Fruit fly (Drosophila melanogaster) whole organism, embryonic: ENCODE data around the gene gdl.
A peak's percentile ranks its signal among the peaks of the same experiment; 100 is the strongest.

Experiments used
- Ada2b ChIP-seq: fragments of 200-800 bp; sonication (Bioruptor generic); IDR thresholded peaks from 2 replicates; pipeline ENCODE4 v1.3.6; 2022; ENCODE audit warnings: missing biosample characterization, missing genetic modification characterization
- Asciz ChIP-seq: fragments of 200-800 bp; sonication (Bioruptor generic); optimal IDR thresholded peaks from 2 replicates; lab custom pipeline; 2017; ENCODE audit warnings: missing biosample characterization, mild to moderate bottlenecking, missing genetic modification characterization, missing genetic modification reagents
- Bgb ChIP-seq: fragments of 200-800 bp; sonication (Bioruptor generic); IDR thresholded peaks from 2 replicates; pipeline ENCODE4 v1.3.6; 2022; ENCODE audit warnings: missing biosample characterization, missing genetic modification characterization; ENCODE audit not compliant: partially characterized antibody
- CG10543 ChIP-seq: fragments of 200-800 bp; sonication (Bioruptor generic); optimal IDR thresholded peaks from 3 replicates; lab custom pipeline; 2017; ENCODE audit warnings: missing biosample characterization, mild to moderate bottlenecking, missing genetic modification characterization, moderate library complexity
- CG10979 ChIP-seq: fragments of 200-800 bp; sonication (Bioruptor generic); optimal IDR thresholded peaks from 2 replicates; lab custom pipeline; 2018; ENCODE audit warnings: missing biosample characterization, mild to moderate bottlenecking, missing genetic modification characterization, moderate library complexity
- CG11093 ChIP-seq: fragments of 200-800 bp; sonication (Bioruptor generic); IDR thresholded peaks from 3 replicates; pipeline ENCODE4 v1.3.6; 2022; ENCODE audit warnings: missing biosample characterization, missing genetic modification characterization
- CG1233 ChIP-seq: fragments of 200-800 bp; sonication (Bioruptor generic); optimal IDR thresholded peaks from 4 replicates; lab custom pipeline; 2018; ENCODE audit warnings: missing biosample characterization, mild to moderate bottlenecking, missing genetic modification characterization
- CG15073 ChIP-seq: fragments of 200-800 bp; sonication (Bioruptor generic); optimal IDR thresholded peaks from 2 replicates; lab custom pipeline; 2016; ENCODE audit warnings: missing biosample characterization, missing genetic modification characterization
- CG16813 ChIP-seq: fragments of 200-800 bp; sonication (Bioruptor generic); IDR thresholded peaks from 3 replicates; pipeline ENCODE4 v1.3.6; 2022; ENCODE audit warnings: missing biosample characterization, missing genetic modification characterization; ENCODE audit not compliant: partially characterized antibody
- CG17568 ChIP-seq: fragments of 200-800 bp; sonication (Bioruptor generic); optimal IDR thresholded peaks from 2 replicates; lab custom pipeline; 2018; ENCODE audit warnings: missing biosample characterization, mild to moderate bottlenecking, missing genetic modification characterization, moderate library complexity
- CG17829 ChIP-seq: fragments of 200-800 bp; optimal IDR thresholded peaks from 2 replicates; lab custom pipeline; 2019; ENCODE audit warnings: missing biosample characterization, mild to moderate bottlenecking, missing genetic modification characterization, moderate library complexity
- CG2116 ChIP-seq: fragments of 200-800 bp; sonication (Bioruptor generic); optimal IDR thresholded peaks from 3 replicates; lab custom pipeline; 2018; ENCODE audit warnings: missing biosample characterization, mild to moderate bottlenecking, missing genetic modification characterization
- CG2120 ChIP-seq: fragments of 200-800 bp; sonication (Bioruptor generic); optimal IDR thresholded peaks from 3 replicates; lab custom pipeline; 2016; ENCODE audit warnings: missing biosample characterization, missing genetic modification characterization
- CG2129 ChIP-seq: fragments of 200-800 bp; sonication (Bioruptor generic); IDR thresholded peaks from 2 replicates; pipeline ENCODE4 v1.3.6; 2022; ENCODE audit warnings: missing biosample characterization, missing genetic modification characterization; ENCODE audit not compliant: partially characterized antibody
- CG4282 ChIP-seq: fragments of 200-800 bp; sonication (Bioruptor generic); optimal IDR thresholded peaks from 2 replicates; lab custom pipeline; 2016; ENCODE audit warnings: missing biosample characterization, missing genetic modification characterization
- CG4424 ChIP-seq: fragments of 200-800 bp; sonication (Bioruptor generic); optimal IDR thresholded peaks from 3 replicates; lab custom pipeline; 2016; ENCODE audit warnings: missing biosample characterization, missing genetic modification characterization
- CG4707 ChIP-seq: fragments of 200-800 bp; sonication (Bioruptor generic); optimal IDR thresholded peaks from 2 replicates; lab custom pipeline; 2018; ENCODE audit warnings: missing biosample characterization, mild to moderate bottlenecking, missing genetic modification characterization, moderate library complexity
- CG6689 ChIP-seq: fragments of 200-800 bp; sonication (Bioruptor generic); IDR thresholded peaks from 2 replicates; pipeline ENCODE4 v1.3.6; 2022; ENCODE audit warnings: missing biosample characterization, missing genetic modification characterization
- CG7556 ChIP-seq: fragments of 200-800 bp; sonication (Bioruptor generic); optimal IDR thresholded peaks from 2 replicates; lab custom pipeline; 2017; ENCODE audit warnings: missing biosample characterization, mild to moderate bottlenecking, missing genetic modification characterization
- CG9437 ChIP-seq: fragments of 200-800 bp; sonication (Bioruptor generic); optimal IDR thresholded peaks from 2 replicates; lab custom pipeline; 2018; ENCODE audit warnings: missing biosample characterization, mild to moderate bottlenecking, missing genetic modification characterization
- CG9797 ChIP-seq: fragments of 200-800 bp; sonication (Bioruptor generic); optimal IDR thresholded peaks from 3 replicates; lab custom pipeline; 2018; ENCODE audit warnings: missing biosample characterization, mild to moderate bottlenecking, missing genetic modification characterization
- CG9876 ChIP-seq: fragments of 200-800 bp; sonication (Bioruptor generic); optimal IDR thresholded peaks from 2 replicates; lab custom pipeline; 2016; ENCODE audit warnings: missing biosample characterization, missing genetic modification characterization
- Dip3 ChIP-seq: fragments of 200-800 bp; sonication (Bioruptor generic); optimal IDR thresholded peaks from 3 replicates; lab custom pipeline; 2016; ENCODE audit warnings: missing biosample characterization, missing genetic modification characterization
- Fer1 ChIP-seq: fragments of 200-800 bp; sonication (Bioruptor generic); optimal IDR thresholded peaks from 2 replicates; lab custom pipeline; 2017; ENCODE audit warnings: missing biosample characterization, mild to moderate bottlenecking, missing genetic modification characterization
- Ptx1 ChIP-seq: fragments of 200-800 bp; sonication (Bioruptor generic); IDR thresholded peaks from 2 replicates; pipeline ENCODE4 v1.3.6; 2022; ENCODE audit warnings: missing biosample characterization, missing genetic modification characterization
- Ssrp ChIP-seq: fragments of 200-800 bp; sonication (Bioruptor generic); optimal IDR thresholded peaks from 2 replicates; lab custom pipeline; 2018; ENCODE audit warnings: missing biosample characterization, mild to moderate bottlenecking, missing genetic modification characterization, moderate library complexity
- Trl ChIP-seq, 3 experiments: fragments of >200 bp in 2 of 3; fragments of 200-800 bp in 1 of 3; sonication (Bioruptor generic) in 1 of 3; optimal IDR thresholded peaks; 2 replicates in 1 of 3; 3 replicates in 2 of 3; lab custom pipeline; 2016 to 2017; ENCODE audit warnings: missing biosample characterization in 1 of 3, missing genetic modification characterization in 1 of 3
- ab ChIP-seq: fragments of 200-800 bp; sonication (Bioruptor generic); optimal IDR thresholded peaks from 2 replicates; lab custom pipeline; 2016; ENCODE audit warnings: missing biosample characterization, missing genetic modification characterization
- ac ChIP-seq: fragments of 200-800 bp; sonication (Bioruptor generic); optimal IDR thresholded peaks from 3 replicates; lab custom pipeline; 2017; ENCODE audit warnings: missing biosample characterization, mild to moderate bottlenecking, missing genetic modification characterization
- bbx ChIP-seq: fragments of 200-800 bp; sonication (Bioruptor generic); IDR thresholded peaks from 2 replicates; pipeline ENCODE4 v1.3.6; 2022; ENCODE audit warnings: missing biosample characterization, missing genetic modification characterization; ENCODE audit not compliant: partially characterized antibody
- bowl ChIP-seq: fragments of 200-800 bp; sonication (Bioruptor generic); IDR thresholded peaks from 2 replicates; pipeline ENCODE4 v1.3.6; 2022; ENCODE audit warnings: missing biosample characterization, missing genetic modification characterization
- br ChIP-seq: fragments of >200 bp; optimal IDR thresholded peaks from 2 replicates; lab custom pipeline; 2017
- cas ChIP-seq: fragments of 200-800 bp; sonication (Bioruptor generic); IDR thresholded peaks from 2 replicates; pipeline ENCODE4 v1.3.6; 2022; ENCODE audit warnings: missing biosample characterization, missing genetic modification characterization
- cato ChIP-seq: fragments of 200-800 bp; sonication (Bioruptor generic); optimal IDR thresholded peaks from 2 replicates; lab custom pipeline; 2016; ENCODE audit warnings: missing biosample characterization, missing genetic modification characterization, borderline replicate concordance
- croc ChIP-seq: fragments of 200-800 bp; sonication (Bioruptor generic); conservative IDR thresholded peaks from 3 replicates; pipeline ENCODE4 v1.3.6; 2022; ENCODE audit warnings: missing biosample characterization, missing genetic modification characterization
- crol ChIP-seq: fragments of 200-800 bp; sonication (Bioruptor generic); IDR thresholded peaks from 2 replicates; pipeline ENCODE4 v1.3.6; 2022; ENCODE audit warnings: missing biosample characterization, missing genetic modification characterization
- crp ChIP-seq, 2 experiments: fragments of 200-800 bp; sonication (Bioruptor generic); optimal IDR thresholded peaks; 2 replicates in 1 of 2; 3 replicates in 1 of 2; lab custom pipeline; 2017; ENCODE audit warnings: missing biosample characterization in 2 of 2, missing genetic modification characterization in 2 of 2, mild to moderate bottlenecking in 1 of 2, moderate library complexity in 1 of 2
- dm ChIP-seq: fragments of 200-800 bp; sonication (Bioruptor generic); optimal IDR thresholded peaks from 3 replicates; lab custom pipeline; 2016; ENCODE audit warnings: missing biosample characterization, missing genetic modification characterization
- gce ChIP-seq: fragments of 200-800 bp; sonication (Bioruptor generic); IDR thresholded peaks from 3 replicates; pipeline ENCODE4 v1.3.6; 2022; ENCODE audit warnings: missing biosample characterization, missing genetic modification characterization
- h ChIP-seq: fragments of >200 bp; optimal IDR thresholded peaks from 2 replicates; lab custom pipeline; 2017
- nau ChIP-seq: fragments of 200-800 bp; sonication (Bioruptor generic); optimal IDR thresholded peaks from 3 replicates; lab custom pipeline; 2017; ENCODE audit warnings: missing biosample characterization, mild to moderate bottlenecking, missing genetic modification characterization, missing genetic modification reagents
- p53 ChIP-seq: fragments of 200-800 bp; sonication (Bioruptor generic); optimal IDR thresholded peaks from 2 replicates; lab custom pipeline; 2016; ENCODE audit warnings: missing biosample characterization, missing genetic modification characterization
- pnt ChIP-seq: fragments of 200-800 bp; sonication (Bioruptor generic); optimal IDR thresholded peaks from 3 replicates; lab custom pipeline; 2016; ENCODE audit warnings: missing biosample characterization, missing genetic modification characterization
- pros ChIP-seq: fragments of 200-800 bp; sonication (Bioruptor generic); optimal IDR thresholded peaks from 3 replicates; lab custom pipeline; 2019; ENCODE audit warnings: missing biosample characterization, mild to moderate bottlenecking, missing genetic modification characterization, moderate library complexity
- sna ChIP-seq: fragments of 200-800 bp; sonication (Bioruptor generic); IDR thresholded peaks from 2 replicates; pipeline ENCODE4 v1.3.6; 2022; ENCODE audit warnings: missing biosample characterization, missing genetic modification characterization; ENCODE audit not compliant: partially characterized antibody
- ssp ChIP-seq: fragments of 200-800 bp; sonication (Bioruptor generic); IDR thresholded peaks from 2 replicates; pipeline ENCODE4 v1.3.6; 2022; ENCODE audit warnings: missing biosample characterization, missing genetic modification characterization
- tio ChIP-seq: fragments of 200-800 bp; sonication (Bioruptor generic); optimal IDR thresholded peaks from 2 replicates; lab custom pipeline; 2017; ENCODE audit warnings: missing biosample characterization, missing genetic modification characterization, inconsistent platforms
- vfl ChIP-seq: fragments of 200-800 bp; sonication (Bioruptor generic); optimal IDR thresholded peaks from 2 replicates; lab custom pipeline; 2016; ENCODE audit warnings: missing biosample characterization, missing genetic modification characterization
- wek ChIP-seq: fragments of 200-800 bp; sonication (Bioruptor generic); optimal IDR thresholded peaks from 3 replicates; lab custom pipeline; 2018; ENCODE audit warnings: missing biosample characterization, mild to moderate bottlenecking, missing genetic modification characterization, moderate library complexity
- zf30C ChIP-seq: fragments of 200-800 bp; sonication (Bioruptor generic); optimal IDR thresholded peaks from 3 replicates; lab custom pipeline; 2018; ENCODE audit warnings: missing biosample characterization, mild to moderate bottlenecking, missing genetic modification characterization

gdl gene

dm6 chr3L:15508233-15508632 is 1.0 kb upstream of the gdl start, which contains the start of gene CG7841 (continued):
- peak; percentile 58; the same call in 1 of the 2 replicates for TF ChIP-seq crol (GFP tag; lab: Robert Waterston, UW)
- TF ChIP-seq crp (GFP tag; optimal IDR thresholded peaks at IDR 0.05; lab: Kevin White, UChicago), result peak; percentile 56 to 87
- peak; percentile 96 for TF ChIP-seq CG6689 (GFP tag; lab: Robert Waterston, UW)
- peak; percentile 97 for TF ChIP-seq Dip3 (GFP tag; lab: Kevin White, UChicago)
- TF ChIP-seq dm (GFP tag; lab: Kevin White, UChicago), result peak; percentile 96
- peak; percentile 98 for TF ChIP-seq CG1233
- peak; percentile 92; the same call in 1 of the 2 replicates for TF ChIP-seq cas (GFP tag; lab: Robert Waterston, UW)
- TF ChIP-seq CG11093 (GFP tag; lab: Robert Waterston, UW), result peak; percentile 79; the same call in 2 of the 3 replicates
- no peak for TF ChIP-seq CG16813
- TF ChIP-seq h (lab: Kevin White, UChicago), result no peak
- TF ChIP-seq tio (GFP tag; lab: Kevin White, UChicago), result peak; percentile 89
- TF ChIP-seq CG10543 (GFP tag; lab: Kevin White, UChicago), result peak; percentile 99
- TF ChIP-seq pros (GFP tag; lab: Kevin White, UChicago), result peak; percentile 93
- TF ChIP-seq Bgb (GFP tag; lab: Robert Waterston, UW), result no peak
- TF ChIP-seq bbx (GFP tag; lab: Robert Waterston, UW), result no peak
- TF ChIP-seq sna, result no peak
- peak; percentile 95 for TF ChIP-seq ac (GFP tag; lab: Kevin White, UChicago)
- TF ChIP-seq p53, result peak; percentile 92
- TF ChIP-seq Fer1, result peak; percentile 99
- peak; percentile 93 for TF ChIP-seq cato
- peak; percentile 94; the same call in 2 of the 3 replicates for TF ChIP-seq gce (GFP tag; lab: Robert Waterston, UW)
- TF ChIP-seq CG17568 (GFP tag; lab: Kevin White, UChicago), result peak; percentile 98
- TF ChIP-seq Ptx1 (GFP tag; lab: Robert Waterston, UW), result peak; percentile 93
- TF ChIP-seq Asciz (GFP tag; lab: Kevin White, UChicago), result peak; percentile 97
- peak; percentile 95 for TF ChIP-seq Ssrp (tag; lab: Kevin White, UChicago)
- TF ChIP-seq CG9797, result peak; percentile 66
- TF ChIP-seq CG7556, result peak; percentile 97
- TF ChIP-seq CG17829, result peak; percentile 99
- peak; percentile 93 for TF ChIP-seq CG4282 (GFP tag; lab: Kevin White, UChicago)
- peak; percentile 95 for TF ChIP-seq wek (GFP tag; lab: Kevin White, UChicago)
- peak; percentile 99 for TF ChIP-seq CG10979 (tag; lab: Kevin White, UChicago)
- TF ChIP-seq nau (GFP tag; lab: Kevin White, UChicago), result peak; percentile 96
- TF ChIP-seq CG9876 (GFP tag; lab: Kevin White, UChicago), result peak; percentile 86
- peak; percentile 92 for TF ChIP-seq pnt (GFP tag; lab: Kevin White, UChicago)
- TF ChIP-seq CG4424 (GFP tag; lab: Kevin White, UChicago), result peak; percentile 97
- TF ChIP-seq croc (GFP tag; lab: Robert Waterston, UW), result peak; percentile 86
- no peak for TF ChIP-seq br (lab: Kevin White, UChicago)
- no peak for TF ChIP-seq Trl (optimal IDR thresholded peaks at IDR 0.05; lab: Kevin White, UChicago)
- peak; percentile 97 for TF ChIP-seq Trl (GFP tag; optimal IDR thresholded peaks at IDR 0.05; lab: Kevin White, UChicago)
- TF ChIP-seq zf30C, result peak; percentile 63
- TF ChIP-seq bowl (GFP tag; lab: Robert Waterston, UW), result peak; percentile 95
- peak; percentile 87 for TF ChIP-seq CG2116 (GFP tag; lab: Kevin White, UChicago)
- peak; percentile 96 for TF ChIP-seq vfl (GFP tag; lab: Kevin White, UChicago)
- peak; percentile 61 for TF ChIP-seq CG15073 (GFP tag; lab: Kevin White, UChicago)
- TF ChIP-seq CG2120 (GFP tag; lab: Kevin White, UChicago), result peak; percentile 98
- TF ChIP-seq CG2129 (GFP tag; lab: Robert Waterston, UW), result no peak
- TF ChIP-seq CG9437, result peak; percentile 90
- TF ChIP-seq ssp (GFP tag; lab: Robert Waterston, UW), result no peak
- TF ChIP-seq CG4707 (GFP tag; lab: Kevin White, UChicago), result peak; percentile 96
- peak; percentile 86 for TF ChIP-seq ab
- peak; percentile 94 for TF ChIP-seq Ada2b
